Worm (Caenorhabditis elegans): ENCODE results near the gene B0336.7.
A peak's percentile ranks its signal among the peaks of the same experiment; 100 is the strongest.

The B0336.7 gene

DNA sequence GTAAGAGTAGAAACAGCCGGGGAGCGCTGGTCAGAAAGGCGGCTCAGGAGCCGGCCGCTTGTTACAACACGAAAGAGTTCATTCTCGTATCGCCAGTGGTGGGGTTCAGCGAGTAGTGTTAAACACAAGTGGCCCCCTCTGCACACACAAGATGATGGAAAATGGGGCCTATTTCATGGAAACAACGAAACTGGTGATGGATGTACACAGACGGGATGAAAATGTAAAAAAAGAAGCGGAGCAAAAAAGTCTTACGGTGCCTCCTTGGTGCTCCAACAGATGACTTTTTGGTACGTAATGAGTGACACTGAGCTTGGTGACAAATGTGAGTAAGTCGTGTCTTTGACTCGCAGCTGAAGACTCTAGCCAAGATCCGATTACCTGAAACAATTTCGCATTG is 10.9 kb upstream of the B0336.7 start:
- TF ChIP-seq ama-1 (optimal IDR thresholded peaks at IDR 0.05): no peak
- no peak for TF ChIP-seq hmg-4 (GFP tag; optimal IDR thresholded peaks at IDR 0.05)
- TF ChIP-seq F13C5.2 (tag; optimal IDR thresholded peaks at IDR 0.05): no peak
- TF ChIP-seq ceh-36 (tag; optimal IDR thresholded peaks at IDR 0.05): no peak
- no peak for TF ChIP-seq sea-1 (GFP tag; conservative IDR thresholded peaks at IDR 0.05)
- no peak for TF ChIP-seq tra-4 (tag; optimal IDR thresholded peaks at IDR 0.05)
- no peak for TF ChIP-seq B0310.2 (tag; optimal IDR thresholded peaks at IDR 0.05)
- no peak for TF ChIP-seq tbx-11 (GFP tag; IDR thresholded peaks at IDR 0.05)
- no peak for TF ChIP-seq scrt-1 (GFP tag; IDR thresholded peaks at IDR 0.05)
- TF ChIP-seq ceh-13 (GFP tag; optimal IDR thresholded peaks at IDR 0.05): no peak

DNA sequence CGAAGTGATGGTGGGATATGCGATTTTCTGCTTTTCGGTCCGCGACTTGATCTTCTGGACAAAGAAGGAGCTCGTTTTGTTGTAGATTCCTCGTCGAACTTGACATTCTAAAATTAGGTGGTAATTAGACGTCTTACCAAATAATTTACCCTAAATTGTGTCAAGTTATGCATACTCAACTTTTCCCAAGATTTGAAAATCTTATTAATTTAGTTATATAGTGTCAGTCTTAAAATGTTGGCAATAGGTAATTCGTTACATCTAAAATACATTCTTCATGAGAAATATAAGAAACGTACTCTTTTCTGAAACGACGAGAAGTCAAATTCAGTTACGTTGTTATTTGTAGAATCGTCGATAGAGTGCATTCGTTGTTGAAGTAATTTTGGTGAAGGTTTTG is 10.4 kb upstream of the B0336.7 start:
- TF ChIP-seq tra-4 (tag; optimal IDR thresholded peaks at IDR 0.05) (no peak), flt-1 (GFP tag; IDR thresholded peaks at IDR 0.05) (no peak), hmbx-1 (tag; optimal IDR thresholded peaks at IDR 0.05) (no peak), scrt-1 (GFP tag; IDR thresholded peaks at IDR 0.05) (no peak), sea-1 (GFP tag; conservative IDR thresholded peaks at IDR 0.05) (no peak), B0310.2 (tag; optimal IDR thresholded peaks at IDR 0.05) (no peak), ceh-36 (tag; optimal IDR thresholded peaks at IDR 0.05) (no peak), pes-1 (GFP tag; IDR thresholded peaks at IDR 0.05) (no peak), hnd-1 (tag; optimal IDR thresholded peaks at IDR 0.05) (no peak), hmg-4 (GFP tag; optimal IDR thresholded peaks at IDR 0.05) (no peak), F13C5.2 (tag; optimal IDR thresholded peaks at IDR 0.05) (no peak), ama-1 (optimal IDR thresholded peaks at IDR 0.05) (no peak), tbx-11 (GFP tag; IDR thresholded peaks at IDR 0.05) (no peak), ets-7 (tag; optimal IDR thresholded peaks at IDR 0.05) (no peak), tbx-37 (GFP tag; conservative IDR thresholded peaks at IDR 0.05) (no peak), ceh-13 (GFP tag; optimal IDR thresholded peaks at IDR 0.05) (no peak), aly-1 (tag; optimal IDR thresholded peaks at IDR 0.05) (no peak)

DNA sequence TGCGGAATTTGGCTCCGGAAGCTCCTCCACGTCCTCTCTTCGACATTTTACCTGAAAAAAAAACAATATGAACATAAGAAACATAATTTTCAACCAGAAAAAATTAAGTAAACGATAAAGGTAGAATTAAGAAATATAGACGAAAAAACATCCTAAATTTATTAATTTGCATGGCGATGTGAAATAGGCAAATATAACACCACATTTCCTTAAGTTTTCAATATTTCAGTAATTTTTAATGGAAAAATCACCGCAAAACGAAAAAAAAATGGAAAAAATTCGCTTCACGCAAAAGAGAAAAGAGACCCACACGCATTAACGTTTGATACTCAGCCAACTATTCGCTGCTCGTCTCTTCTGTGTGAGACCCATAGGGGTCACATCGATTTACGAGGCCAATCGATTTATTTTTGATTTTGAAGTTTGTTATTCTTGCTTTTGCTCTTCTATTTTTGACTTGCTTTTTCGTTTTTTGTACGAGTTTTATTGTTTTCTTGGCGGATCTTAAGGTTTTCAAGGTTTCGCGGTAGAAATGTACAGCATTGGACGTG is 9.0 kb upstream of the B0336.7 start, which contains the start of gene rpl-23:
rpl-23 (minus strand) TSS at position 51 of the 551 bp plus-strand sequence.
- TF ChIP-seq F13C5.2 (tag; optimal IDR thresholded peaks at IDR 0.05) (peak; percentile 54), tbx-37 (GFP tag; conservative IDR thresholded peaks at IDR 0.05) (0 out of 2 replicates have a peak, but pooled peaks have one; percentile 14), pes-1 (GFP tag; IDR thresholded peaks at IDR 0.05) (no peak)

DNA sequence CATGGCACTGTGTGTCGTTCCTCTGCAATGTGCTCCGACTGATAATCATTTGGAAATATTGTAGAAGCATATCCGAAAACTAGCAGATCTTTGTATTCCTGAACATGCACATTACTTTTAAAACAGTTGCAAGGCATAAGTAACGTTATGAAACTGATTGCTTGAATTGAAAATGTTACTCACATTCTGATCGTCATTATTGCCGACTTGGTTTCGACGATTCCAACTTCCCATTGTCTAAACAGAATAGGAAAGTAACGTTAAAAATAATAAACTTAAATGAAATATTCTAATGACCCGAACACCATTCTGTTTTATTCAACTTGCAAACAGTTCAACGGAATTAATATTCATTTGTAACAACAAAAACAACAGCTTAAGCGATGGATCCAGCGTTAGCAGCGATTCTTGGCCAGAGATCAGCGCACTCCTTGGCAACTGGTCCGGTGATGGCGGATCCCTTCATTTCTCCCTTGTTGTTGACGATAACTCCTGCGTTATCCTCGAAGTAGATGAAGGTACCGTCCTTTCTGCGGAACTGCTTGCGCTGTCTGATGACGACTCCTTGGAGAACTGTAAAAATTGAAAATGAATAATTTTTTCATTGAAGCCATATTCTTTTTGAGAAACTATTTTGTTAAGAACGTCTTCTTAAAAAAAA is 8.2 kb upstream of the B0336.7 start, which contains the start of gene swp-1:
swp-1 (minus strand) TSS at position 298 of the 661 bp plus-strand sequence.
- TF ChIP-seq flt-1 (GFP tag; IDR thresholded peaks at IDR 0.05) (no peak), ama-1 (optimal IDR thresholded peaks at IDR 0.05) (peak; percentile 5)

DNA sequence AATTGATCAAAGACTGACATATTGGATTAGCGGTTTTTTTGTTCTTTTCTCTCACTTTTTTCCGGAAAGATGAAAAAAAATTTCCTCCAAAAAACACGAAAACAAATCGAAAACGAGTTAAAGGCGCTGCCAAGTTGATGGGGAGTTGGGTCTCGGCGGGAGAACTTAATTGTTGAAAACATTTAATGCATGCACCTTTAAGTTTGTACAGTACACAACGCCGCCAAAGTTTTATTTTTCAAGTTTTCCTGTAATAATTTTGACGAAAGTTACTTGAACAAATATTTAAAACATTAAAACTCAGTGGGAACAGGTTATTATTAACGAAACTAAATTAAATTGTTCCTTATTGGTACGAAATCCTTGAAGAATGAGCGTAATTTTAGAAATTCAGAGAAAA is 4.3 kb upstream of the B0336.7 start:
- TF ChIP-seq tra-4 (tag; optimal IDR thresholded peaks at IDR 0.05): no peak
- no peak for TF ChIP-seq aly-1 (tag; optimal IDR thresholded peaks at IDR 0.05)
- TF ChIP-seq tbx-37 (GFP tag; conservative IDR thresholded peaks at IDR 0.05): no peak
- no peak for TF ChIP-seq hnd-1 (tag; optimal IDR thresholded peaks at IDR 0.05)
- TF ChIP-seq ets-7 (tag; optimal IDR thresholded peaks at IDR 0.05): no peak
- TF ChIP-seq ceh-36 (tag; optimal IDR thresholded peaks at IDR 0.05): no peak
- TF ChIP-seq ceh-13 (GFP tag; optimal IDR thresholded peaks at IDR 0.05): no peak
- no peak for TF ChIP-seq hmbx-1 (tag; optimal IDR thresholded peaks at IDR 0.05)

DNA sequence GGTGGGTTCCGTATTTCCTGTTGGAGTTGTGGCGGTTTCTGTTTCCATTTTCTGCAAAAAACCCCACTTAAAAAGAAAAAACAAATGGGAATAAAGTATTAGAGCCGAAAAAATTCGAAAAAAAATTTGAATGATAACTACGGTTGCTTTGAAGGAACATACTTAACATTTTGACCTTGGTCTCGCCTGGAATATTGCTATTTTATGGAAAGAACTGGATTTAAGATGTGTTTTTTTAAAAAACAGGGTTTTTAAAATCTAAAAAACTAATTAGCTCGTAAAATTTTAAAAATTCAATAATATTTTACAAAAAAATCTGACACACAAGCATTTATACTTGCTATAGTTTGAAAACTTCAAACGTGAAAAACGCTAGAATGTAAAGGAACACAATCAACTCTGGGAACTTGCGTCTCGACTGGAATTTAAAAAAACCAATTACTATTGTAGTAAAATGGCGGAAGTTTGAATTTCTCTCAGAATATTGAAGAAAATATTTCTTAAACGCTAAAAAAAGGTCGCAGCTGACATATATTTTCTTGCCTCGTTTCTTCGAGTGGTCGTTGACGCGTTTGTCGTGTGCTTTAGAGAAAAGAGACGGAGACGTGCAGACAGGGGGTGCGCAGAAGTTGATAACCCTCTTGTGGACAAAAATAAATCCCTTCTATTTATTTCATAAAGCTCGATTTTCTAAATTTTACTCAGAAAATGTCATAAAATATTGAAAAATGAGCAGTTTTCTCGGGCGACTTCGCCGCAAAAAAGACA is 981 bp upstream of the B0336.7 start, which contains the start of the genes lgg-3 and rgs-5:
lgg-3 (minus strand) TSS at position 51 of the 768 bp plus-strand sequence.
rgs-5 (plus strand) TSS at position 593 of the 768 bp plus-strand sequence.
- TF ChIP-seq hnd-1 (tag; optimal IDR thresholded peaks at IDR 0.05): no peak

DNA sequence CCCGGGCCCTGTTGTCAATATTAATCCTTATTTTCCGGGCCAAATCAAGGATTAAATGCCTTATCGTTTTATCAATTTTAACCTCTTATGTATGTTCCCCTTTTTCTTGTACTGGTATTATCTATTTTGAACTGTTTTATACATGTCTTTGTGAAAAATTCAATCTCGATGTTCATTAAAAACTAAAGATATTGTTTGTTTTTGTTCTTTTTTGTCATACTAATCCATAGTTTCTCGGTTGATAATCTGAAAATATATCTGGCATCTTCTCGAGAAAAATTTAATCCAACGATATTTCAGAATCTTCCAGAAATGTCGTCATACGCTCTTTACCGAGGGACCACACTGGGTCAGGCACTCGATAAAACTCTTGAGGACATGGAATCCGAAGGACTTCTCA is 3.4 kb downstream of the B0336.7 start, which contains the start of gene B0336.13:
B0336.13 (plus strand) TSS at position 301 of the 400 bp plus-strand sequence.
- TF ChIP-seq tbx-11 (GFP tag; IDR thresholded peaks at IDR 0.05): no peak
- no peak for TF ChIP-seq tra-4 (tag; optimal IDR thresholded peaks at IDR 0.05)
- TF ChIP-seq ets-7 (tag; optimal IDR thresholded peaks at IDR 0.05): no peak
- TF ChIP-seq ceh-36 (tag; optimal IDR thresholded peaks at IDR 0.05): peak; percentile 22

DNA sequence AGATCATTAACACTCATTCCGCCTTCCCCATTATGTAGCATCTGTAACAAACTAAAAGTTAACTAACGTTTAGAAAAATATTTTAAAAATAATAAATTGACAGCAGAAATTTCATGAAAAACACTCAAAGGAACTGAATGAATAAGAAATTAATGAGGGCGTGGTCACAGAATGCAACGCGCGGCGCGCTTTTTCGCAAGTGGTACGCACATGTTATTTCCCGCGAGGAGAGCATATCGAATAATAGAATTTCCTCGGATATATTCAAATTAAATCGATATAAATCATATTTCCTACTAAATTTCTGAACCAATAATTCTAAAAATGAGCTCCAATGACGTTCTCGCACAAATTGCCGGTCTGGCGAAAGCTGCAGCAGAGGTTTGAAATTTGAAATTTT is 4.5 kb downstream of the B0336.7 start, which contains the start of the genes abi-1 and arle-14:
abi-1 (minus strand) TSS at position 51 of the 400 bp plus-strand sequence.
arle-14 (plus strand) TSS at position 217 of the 400 bp plus-strand sequence.
- TF ChIP-seq B0310.2 (tag; optimal IDR thresholded peaks at IDR 0.05): no peak
- TF ChIP-seq F13C5.2 (tag; optimal IDR thresholded peaks at IDR 0.05): peak; percentile 61

Measured in whole organism, early embryonic.